Fruit fly (Drosophila melanogaster) whole organism, embryonic: ENCODE results near the gene Sur.

Experiments used
- CG12236 ChIP-seq: fragments of 200-800 bp; sonication (Bioruptor generic); optimal IDR thresholded peaks from 2 replicates; lab custom pipeline; 2016; ENCODE audit warnings: missing biosample characterization, missing genetic modification characterization
- CG18262 ChIP-seq: fragments of 200-800 bp; optimal IDR thresholded peaks from 3 replicates; lab custom pipeline; 2019; ENCODE audit warnings: missing biosample characterization, mild to moderate bottlenecking, missing genetic modification characterization, moderate library complexity
- CG30403 ChIP-seq: fragments of 200-800 bp; sonication (Bioruptor generic); optimal IDR thresholded peaks from 3 replicates; lab custom pipeline; 2016; ENCODE audit warnings: missing biosample characterization, missing genetic modification characterization
- HmgD ChIP-seq: fragments of 200-800 bp; sonication (Bioruptor generic); optimal IDR thresholded peaks from 3 replicates; lab custom pipeline; 2016; ENCODE audit warnings: missing biosample characterization, missing genetic modification characterization
- cg ChIP-seq: fragments of 200-800 bp; sonication (Bioruptor generic); optimal IDR thresholded peaks from 3 replicates; lab custom pipeline; 2019; ENCODE audit warnings: missing biosample characterization, mild to moderate bottlenecking, missing genetic modification characterization, moderate library complexity
- eyg ChIP-seq: fragments of 200-800 bp; sonication (Bioruptor generic); optimal IDR thresholded peaks from 3 replicates; lab custom pipeline; 2016; ENCODE audit warnings: missing biosample characterization, missing genetic modification characterization
- ind ChIP-seq: fragments of 200-800 bp; sonication (Bioruptor generic); optimal IDR thresholded peaks from 3 replicates; lab custom pipeline; 2016; ENCODE audit warnings: missing biosample characterization, missing genetic modification characterization
- nom ChIP-seq: fragments of 200-800 bp; sonication (Bioruptor generic); optimal IDR thresholded peaks from 2 replicates; lab custom pipeline; 2017; ENCODE audit warnings: missing biosample characterization, missing genetic modification characterization, mild to moderate bottlenecking, moderate library complexity, missing genetic modification reagents

DNA sequence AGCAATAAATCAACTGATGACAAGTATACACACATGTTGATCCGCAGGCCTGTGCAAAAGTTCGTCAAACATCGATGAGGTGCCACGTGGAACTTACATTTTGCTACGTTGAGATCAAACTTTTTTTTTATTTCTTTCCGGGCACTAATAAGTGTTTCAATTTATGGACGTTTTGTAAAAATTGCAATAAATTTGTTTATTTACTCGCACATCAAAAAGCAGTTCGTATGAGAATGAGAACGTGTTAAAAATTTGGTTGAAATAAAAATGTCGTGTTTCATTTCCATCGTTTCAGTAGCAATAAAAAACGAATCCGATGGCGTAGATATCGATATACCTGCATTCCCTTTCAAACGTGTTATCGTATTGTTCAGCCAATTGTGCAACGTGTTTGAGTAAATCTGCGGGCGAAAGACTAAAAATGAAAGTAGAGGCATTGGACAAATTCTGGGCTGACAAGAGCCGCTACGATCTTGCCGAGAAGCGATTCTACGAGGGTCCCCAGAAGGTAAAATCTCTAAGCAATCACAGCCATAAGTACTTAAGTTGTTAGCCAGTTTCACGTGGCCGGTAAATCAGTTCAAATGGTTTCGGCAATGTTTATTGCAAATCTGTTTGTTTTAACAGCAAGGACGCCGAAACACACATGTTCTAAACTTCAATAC is 33.4 kb upstream of the Sur start, which contains the start of gene eEF1delta:
- TF ChIP-seq nom (GFP tag; lab: Kevin White, UChicago) = no peak
- no peak for TF ChIP-seq CG18262 (tag; lab: Kevin White, UChicago)
- TF ChIP-seq CG12236 (GFP tag; lab: Kevin White, UChicago) = no peak
- TF ChIP-seq cg = no peak
- TF ChIP-seq HmgD = no peak
- no peak for TF ChIP-seq eyg (GFP tag; lab: Kevin White, UChicago)
- no peak for TF ChIP-seq ind (GFP tag; lab: Kevin White, UChicago)
- no peak for TF ChIP-seq CG30403
